Fruit fly (Drosophila melanogaster): ENCODE measurements around the gene CG31313.

CG31313 gene

DNA sequence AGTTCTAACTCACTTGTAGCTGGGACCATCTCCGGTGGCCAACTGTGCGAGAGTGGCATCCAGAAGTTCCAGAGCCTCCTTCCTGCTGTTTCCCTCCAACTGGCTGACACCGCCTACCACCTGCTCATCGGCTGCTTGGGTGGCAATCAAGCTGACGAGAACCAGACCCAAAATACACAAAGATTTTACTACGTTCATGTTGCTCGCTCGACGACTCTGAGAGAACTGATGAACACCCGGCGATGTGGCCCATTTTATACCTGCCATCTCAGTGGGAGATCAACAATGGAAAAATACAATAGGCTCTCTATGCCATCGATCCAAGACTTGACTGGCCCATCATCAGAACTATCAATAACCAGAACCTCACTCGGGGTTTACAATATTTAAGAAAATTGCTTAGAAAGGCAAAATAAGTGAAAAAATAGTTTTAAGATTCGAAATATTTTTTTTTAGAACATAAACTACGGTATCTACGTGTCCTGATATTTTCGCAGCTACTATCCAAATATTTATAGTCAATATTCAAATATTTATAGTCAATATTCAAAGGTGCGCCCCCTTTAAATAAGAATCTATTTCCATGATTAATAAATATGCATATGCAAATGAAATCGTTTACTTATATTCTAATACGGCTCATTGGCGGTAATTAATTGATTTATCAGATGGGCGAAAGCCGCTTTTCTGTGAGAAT, 2.3 kb upstream of the CG31313 start, which contains the start of gene Cys:
Gene Cys, minus strand, starts transcription at position 234 of the 697 bp plus-strand sequence.
- no peak for TF ChIP-seq CG17801 (GFP tag; optimal IDR thresholded peaks at IDR 0.05; ENCODE audit: partially characterized antibody)

DNA sequence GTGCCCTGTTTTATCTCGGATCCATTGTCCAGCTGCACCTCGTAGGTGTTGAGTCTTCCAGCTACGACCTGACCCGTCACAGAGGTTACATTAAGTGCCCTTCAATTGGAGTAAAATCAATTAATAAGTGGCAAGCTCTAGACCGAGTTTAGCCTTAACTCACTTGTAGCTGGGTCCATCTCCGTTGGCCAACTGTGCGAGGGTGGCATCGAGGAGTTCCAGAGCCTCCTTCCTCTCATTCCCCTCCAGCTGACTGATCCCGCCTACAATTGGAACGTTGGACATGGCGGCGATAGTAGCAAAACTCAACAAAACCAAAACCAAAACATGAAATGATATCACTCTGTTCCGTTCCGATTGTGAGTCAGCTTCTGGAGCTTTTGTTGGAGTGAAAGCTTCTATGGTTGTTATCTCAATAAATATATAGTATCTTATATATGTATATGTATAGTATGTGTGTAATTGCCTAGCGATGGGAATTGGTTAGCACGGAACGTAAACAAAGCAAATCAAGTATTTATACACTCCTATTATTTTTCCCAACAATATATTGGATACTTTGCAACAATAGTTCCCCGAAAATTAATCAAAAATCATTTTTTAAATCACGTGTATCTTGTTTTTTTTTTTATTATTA, 1.4 kb upstream of the CG31313 start, which contains the start of gene CG8066:
Gene CG8066, minus strand, starts transcription at position 347 of the 637 bp plus-strand sequence.
- TF ChIP-seq CG17801 (GFP tag; optimal IDR thresholded peaks at IDR 0.05; ENCODE audit: partially characterized antibody): peak; percentile 25

DNA sequence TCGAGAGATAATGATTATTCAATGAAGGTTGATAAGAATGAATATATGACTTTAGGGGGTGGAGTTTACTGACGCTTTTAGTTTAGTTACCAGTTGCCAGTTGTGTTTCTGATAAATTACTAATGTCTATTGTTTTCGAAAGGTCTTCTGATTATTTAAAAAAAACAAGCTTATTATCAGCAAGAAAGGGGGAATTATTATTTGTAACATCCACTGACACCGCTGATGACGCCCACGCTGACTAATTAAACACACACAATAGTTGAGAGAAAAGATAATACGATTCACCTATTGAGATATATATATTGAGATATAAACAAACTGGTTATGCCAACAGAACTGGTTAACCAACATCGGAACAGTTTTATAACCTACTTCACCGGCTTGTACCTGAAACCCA, 567 bp upstream of the CG31313 start:
- TF ChIP-seq CG17801 (GFP tag; optimal IDR thresholded peaks at IDR 0.05; ENCODE audit: partially characterized antibody): no peak

DNA sequence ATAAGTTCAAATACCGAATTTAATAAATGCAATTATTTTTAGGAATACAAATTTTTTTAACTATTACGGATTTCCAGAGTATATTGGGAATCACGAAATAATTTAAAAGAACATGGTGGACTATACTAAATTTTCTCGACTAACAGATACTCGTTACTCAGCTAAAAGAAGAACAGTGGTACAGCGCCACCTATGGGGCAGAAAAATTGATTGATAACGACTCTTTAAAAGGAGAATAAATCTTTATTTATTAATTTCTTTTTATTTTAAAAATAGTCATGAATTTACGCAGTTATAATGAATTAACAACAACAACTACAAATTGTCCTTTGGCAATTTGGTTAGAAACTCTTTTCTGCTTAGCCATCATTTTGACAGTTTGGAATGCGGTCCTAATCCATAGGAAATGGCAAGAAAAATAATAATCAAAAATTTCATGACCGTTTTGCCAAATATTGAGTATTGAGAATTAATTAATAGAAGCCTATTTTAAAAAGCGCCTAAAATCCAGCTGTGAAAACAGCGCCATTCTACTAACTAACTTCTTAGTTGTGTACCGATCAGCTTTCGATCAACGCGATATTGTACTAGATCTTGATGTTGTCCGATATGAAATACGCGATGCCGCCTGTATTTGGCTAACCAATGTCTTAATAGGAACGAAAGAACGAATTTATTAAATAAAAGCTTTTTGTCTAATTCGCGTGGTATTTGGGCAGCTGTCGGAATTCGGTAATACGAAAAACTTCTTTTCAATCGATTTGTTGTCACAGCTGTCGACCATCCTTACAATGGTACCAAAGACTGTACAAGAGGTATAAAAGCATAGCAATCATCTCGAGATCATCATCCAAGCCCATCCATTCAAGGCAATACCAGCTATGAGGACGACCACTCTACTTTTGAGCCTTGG, 1.9 kb downstream of the CG31313 start, which contains the start of gene CG14852:
Gene CG14852, plus strand, starts transcription at position 863 of the 913 bp plus-strand sequence.
- no peak for TF ChIP-seq CG17801 (GFP tag; optimal IDR thresholded peaks at IDR 0.05; ENCODE audit: partially characterized antibody)

DNA sequence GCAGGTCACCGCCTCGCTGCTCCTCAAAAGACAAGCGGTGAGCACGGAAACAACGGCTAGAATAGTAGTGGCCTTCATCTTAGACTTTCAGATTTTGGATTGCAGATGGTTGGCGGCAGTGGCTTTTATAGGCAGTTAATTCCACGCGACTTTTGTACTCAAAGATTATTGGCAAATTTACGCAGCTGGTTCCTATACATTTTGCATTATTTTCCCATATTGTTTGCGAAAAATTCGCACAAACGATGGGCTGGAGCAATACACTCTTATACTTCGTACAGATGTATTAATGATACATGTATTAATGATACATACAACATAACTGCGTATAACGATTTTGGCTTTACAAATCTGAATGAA, 2.5 kb downstream of the CG31313 start, which contains the start of gene CG8087:
Gene CG8087, minus strand, starts transcription at position 101 of the 360 bp plus-strand sequence.
- TF ChIP-seq CG17801 (GFP tag; optimal IDR thresholded peaks at IDR 0.05; ENCODE audit: partially characterized antibody): no peak

DNA sequence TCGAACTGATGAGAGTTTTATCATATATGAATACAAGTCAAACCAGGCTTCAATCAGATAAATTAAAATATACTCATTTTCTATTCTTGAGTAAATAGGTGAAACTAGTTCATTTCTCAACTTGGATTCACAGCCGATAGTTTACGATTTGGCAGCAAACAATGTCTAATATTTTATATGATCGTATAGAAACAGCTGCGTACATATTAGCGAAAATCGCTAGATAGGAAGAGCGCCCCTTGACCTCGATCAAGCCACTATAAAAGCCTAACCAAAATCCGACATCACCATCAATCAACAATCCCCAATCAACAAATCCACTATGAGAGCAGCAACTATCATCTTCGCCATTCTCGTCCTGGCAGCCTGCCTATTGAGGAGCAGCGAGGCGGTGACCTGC, 5.2 kb downstream of the CG31313 start, which contains the start of gene CG14851:
Gene CG14851, plus strand, starts transcription at position 301 of the 400 bp plus-strand sequence.
- no peak for TF ChIP-seq CG17801 (GFP tag; optimal IDR thresholded peaks at IDR 0.05; ENCODE audit: partially characterized antibody)

DNA sequence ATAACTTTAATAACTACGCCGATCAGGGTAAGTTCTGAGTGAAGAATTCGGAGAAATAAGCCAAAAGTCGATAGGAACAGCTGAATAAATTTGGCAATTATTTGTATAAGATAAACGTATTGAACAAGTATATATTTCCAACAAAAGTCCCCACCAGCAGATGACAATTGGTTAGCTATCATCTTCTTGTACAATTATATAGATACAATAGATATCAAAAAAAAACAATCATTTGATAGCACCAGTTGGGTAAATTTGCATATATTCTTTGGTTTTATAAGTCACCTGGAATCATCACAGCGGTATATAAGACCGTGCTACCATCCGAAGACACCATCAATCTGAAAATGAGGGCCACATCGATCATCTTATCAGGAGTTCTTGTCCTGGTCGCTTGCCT, 6.6 kb downstream of the CG31313 start, which contains the start of gene Jig:
Gene Jig, plus strand, starts transcription at position 301 of the 400 bp plus-strand sequence.
- no peak for TF ChIP-seq CG17801 (GFP tag; optimal IDR thresholded peaks at IDR 0.05; ENCODE audit: partially characterized antibody)

DNA sequence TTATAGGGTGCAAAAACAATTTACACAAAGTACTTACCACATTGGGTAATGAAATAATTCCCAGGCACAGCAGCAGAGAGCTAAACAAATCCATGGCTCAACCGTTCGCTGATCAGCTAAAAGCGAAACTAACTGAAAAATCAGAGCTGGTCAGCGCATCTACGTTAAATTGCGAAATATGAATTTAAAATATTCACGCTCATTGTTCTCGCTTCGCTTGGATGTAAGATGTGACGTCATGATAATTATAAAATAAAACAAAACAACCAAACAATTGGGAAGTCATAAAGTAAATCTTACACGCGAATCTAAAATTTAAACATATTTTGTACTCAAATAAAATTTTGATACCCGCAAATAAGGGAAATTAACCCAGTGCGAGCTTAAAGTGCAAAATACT, 7.3 kb downstream of the CG31313 start, which contains the start of gene CG14854:
Gene CG14854, minus strand, starts transcription at position 101 of the 400 bp plus-strand sequence.
- TF ChIP-seq CG17801 (GFP tag; optimal IDR thresholded peaks at IDR 0.05; ENCODE audit: partially characterized antibody): no peak

DNA sequence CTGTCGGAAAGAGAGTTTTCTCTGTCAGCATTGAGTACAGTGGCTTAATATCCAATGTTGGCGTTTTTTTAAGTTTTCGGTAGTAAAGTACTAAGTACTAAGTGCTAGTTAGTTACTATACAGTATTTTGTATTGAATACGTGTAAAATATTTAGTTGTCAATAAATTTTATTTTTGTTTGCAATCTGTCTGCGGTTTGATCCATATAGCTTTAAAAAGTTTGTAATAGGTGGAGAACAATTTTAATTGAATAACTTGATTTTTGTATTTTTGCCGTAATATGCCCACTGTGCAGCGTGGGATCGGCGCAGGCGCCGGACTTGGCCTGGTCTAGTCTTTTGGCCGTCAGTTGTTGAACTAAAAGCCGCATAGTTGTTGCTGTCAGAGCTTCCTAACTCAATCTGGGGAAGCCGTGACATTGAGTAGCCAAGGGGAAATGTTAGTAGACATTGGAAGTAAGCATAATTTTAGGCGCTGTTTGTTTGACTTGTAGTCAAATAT, 8.8 kb downstream of the CG31313 start:
- TF ChIP-seq CG17801 (GFP tag; optimal IDR thresholded peaks at IDR 0.05; ENCODE audit: partially characterized antibody): no peak

DNA sequence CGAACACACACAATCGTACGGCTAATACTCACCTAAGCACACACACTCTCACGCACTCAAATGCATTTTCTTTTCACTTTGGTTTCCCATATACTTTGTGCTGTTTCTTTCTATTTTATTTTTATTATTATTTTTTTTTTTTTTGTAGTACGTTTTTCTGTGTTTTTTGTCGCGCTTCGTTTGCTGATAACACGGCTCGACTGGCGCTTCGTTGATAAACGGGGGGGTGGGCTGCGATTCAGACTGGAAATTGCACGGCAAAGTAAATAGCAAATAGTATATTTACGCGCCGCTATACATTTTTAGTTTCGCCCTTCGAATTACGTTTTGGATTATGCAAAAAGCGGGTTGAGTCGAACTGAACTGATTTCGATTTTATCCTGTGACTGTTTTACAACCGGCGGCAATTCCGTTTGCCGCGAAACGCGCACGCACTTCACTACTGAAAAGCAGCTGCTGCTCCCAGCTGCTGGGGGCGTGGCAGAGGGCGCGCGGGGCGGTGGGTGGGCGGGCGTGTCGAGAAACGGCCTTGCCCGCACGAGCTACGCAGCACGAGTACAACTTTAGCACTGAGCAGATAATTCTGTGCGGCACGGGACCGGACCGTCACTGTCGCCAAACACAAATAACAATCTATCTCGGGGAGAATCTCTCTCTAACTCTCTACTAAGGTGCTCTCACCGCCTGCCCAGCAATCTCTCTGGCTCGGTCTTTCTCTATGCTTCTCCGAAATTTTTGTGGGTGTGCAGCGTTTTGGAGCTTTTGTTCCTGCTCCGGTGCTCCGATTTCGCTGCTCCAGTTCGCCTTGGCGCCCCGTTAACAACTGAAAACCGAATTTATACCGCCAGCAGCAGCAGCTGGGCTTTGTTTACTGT, 9.5 kb downstream of the CG31313 start, which contains the start of gene Pde6:
Gene Pde6, minus strand, starts transcription at position 825 of the 875 bp plus-strand sequence.
- no peak for TF ChIP-seq CG17801 (GFP tag; optimal IDR thresholded peaks at IDR 0.05; ENCODE audit: partially characterized antibody)

DNA sequence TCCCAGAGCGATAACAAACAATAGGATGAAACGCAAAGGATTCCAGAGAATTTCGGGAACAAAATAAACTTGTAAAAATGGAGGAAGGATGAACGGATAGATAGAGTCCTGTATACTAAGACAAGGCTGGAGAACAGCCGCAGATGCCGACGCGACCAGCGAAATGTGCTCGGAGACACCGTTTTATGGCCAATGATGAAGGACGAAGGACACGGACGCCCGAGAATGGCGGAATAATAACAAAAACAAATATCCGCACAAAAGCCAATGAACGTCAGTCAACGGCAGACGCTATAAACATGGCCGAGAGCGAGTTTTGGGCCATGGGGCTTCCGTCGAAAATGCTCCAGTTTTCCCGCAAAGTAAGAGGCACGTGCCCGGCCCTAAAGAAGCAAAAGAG, 12.2 kb downstream of the CG31313 start:
- no peak for TF ChIP-seq CG17801 (GFP tag; optimal IDR thresholded peaks at IDR 0.05; ENCODE audit: partially characterized antibody)

DNA sequence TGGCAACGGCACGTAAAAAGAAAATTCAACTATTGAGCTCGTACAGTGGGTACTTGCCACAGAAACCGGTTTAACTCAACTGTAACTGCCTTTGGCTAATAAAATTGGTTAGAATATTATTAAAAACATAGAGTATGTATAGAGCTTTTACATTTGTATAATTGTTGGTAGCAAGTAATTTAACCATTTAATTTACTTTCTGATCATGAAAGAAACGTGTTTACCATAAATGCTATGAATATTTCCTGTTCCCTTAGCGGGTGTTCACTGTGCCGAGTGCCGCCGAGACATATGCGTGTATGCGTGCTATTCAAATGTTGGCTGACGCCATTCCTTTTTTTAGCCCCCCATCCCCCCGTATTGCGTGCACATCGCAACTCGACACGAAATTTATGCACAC, 18.5 kb downstream of the CG31313 start:
- TF ChIP-seq CG17801 (GFP tag; optimal IDR thresholded peaks at IDR 0.05; ENCODE audit: partially characterized antibody): no peak

DNA sequence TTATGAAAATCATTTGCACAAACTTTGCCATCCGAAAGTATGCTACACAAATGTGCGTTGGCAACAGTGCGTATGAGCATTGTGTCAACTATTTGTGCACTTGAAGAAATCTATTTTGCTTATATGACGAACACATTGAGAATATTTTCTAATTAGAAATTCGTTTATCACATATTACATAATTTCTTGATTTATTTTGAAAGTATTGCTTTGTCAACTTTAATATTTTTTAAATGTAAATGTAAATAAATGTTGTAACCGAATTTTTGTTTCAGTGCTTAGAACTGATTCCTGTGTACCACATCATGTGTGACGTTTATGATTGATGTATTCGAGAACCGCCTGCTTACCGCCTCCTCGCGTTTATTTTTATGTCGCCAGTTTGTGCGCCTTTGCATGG, 25.2 kb downstream of the CG31313 start:
- no peak for TF ChIP-seq CG17801 (GFP tag; optimal IDR thresholded peaks at IDR 0.05; ENCODE audit: partially characterized antibody)

DNA sequence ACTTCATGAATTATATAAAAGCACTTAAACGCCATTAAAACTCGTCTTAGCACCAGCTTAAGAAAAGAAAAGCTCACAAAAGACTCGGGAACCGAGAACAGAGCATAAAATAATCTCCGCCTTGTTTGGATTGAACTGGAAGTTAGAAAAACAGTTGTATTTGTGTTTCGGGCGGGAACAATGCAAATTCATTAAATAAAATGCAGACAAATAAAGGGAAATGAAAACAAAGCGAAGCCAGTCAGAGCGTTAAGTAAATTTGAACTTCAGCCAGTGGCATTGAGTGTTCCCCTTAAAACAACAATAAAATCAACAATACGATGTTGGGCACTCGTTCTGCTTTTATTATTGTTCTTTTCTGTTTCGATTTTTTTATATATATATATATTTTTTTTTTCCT, 40.6 kb downstream of the CG31313 start:
- TF ChIP-seq CG17801 (GFP tag; optimal IDR thresholded peaks at IDR 0.05; ENCODE audit: partially characterized antibody): no peak

All from ovary, adult (tissue).